Fruit fly (Drosophila melanogaster): ENCODE measurements around the gene CG9547.

The CG9547 gene

DNA sequence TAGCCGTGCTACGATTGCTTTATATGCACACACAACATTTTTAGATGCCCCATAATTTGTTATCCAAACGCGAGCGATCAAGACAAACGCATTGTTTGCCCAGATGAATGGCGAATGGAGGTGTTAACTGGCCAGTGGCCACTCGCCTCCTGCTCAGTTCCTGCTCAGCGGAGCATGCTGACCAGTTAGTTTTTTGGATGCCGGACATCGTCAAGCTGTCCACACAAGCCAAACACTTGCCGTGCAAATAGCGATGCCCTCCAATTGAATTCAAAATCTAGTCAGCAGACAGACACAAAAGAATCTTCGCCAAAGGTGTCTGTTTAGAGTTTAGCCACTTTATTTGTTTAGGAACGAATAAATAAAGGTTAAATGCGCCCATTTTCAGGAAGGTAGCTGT is 32.1 kb downstream of the CG9547 start (continued):
- TF ChIP-seq gro (GFP tag; optimal IDR thresholded peaks at IDR 0.05), result no peak
- no peak for TF ChIP-seq CG11723 (GFP tag; optimal IDR thresholded peaks at IDR 0.05)
- TF ChIP-seq CG31441 (GFP tag; IDR thresholded peaks at IDR 0.05), result no peak
- no peak for TF ChIP-seq CG6254 (GFP tag; optimal IDR thresholded peaks at IDR 0.05)
- no peak for TF ChIP-seq Dfd (GFP tag; optimal IDR thresholded peaks at IDR 0.05)
- TF ChIP-seq chm (GFP tag; IDR thresholded peaks at IDR 0.05), result no peak
- TF ChIP-seq CG2712 (tag; optimal IDR thresholded peaks at IDR 0.05), result no peak
- TF ChIP-seq pros (GFP tag; optimal IDR thresholded peaks at IDR 0.05), result no peak
- no peak for TF ChIP-seq CG30020 (tag; optimal IDR thresholded peaks at IDR 0.05)
- no peak for TF ChIP-seq CG18764 (GFP tag; optimal IDR thresholded peaks at IDR 0.05)
- peak; percentile 26 for TF ChIP-seq bab2 (GFP tag; optimal IDR thresholded peaks at IDR 0.05)
- TF ChIP-seq ham (GFP tag; IDR thresholded peaks at IDR 0.05), result no peak
- peak; percentile 2 for TF ChIP-seq Side (GFP tag; optimal IDR thresholded peaks at IDR 0.05)
- no peak for TF ChIP-seq abd-A (tag; optimal IDR thresholded peaks at IDR 0.05)
- TF ChIP-seq otp (GFP tag; IDR thresholded peaks at IDR 0.05), result peak; percentile 76
- no peak for TF ChIP-seq p53 (GFP tag; optimal IDR thresholded peaks at IDR 0.05)
- no peak for TF ChIP-seq CG12942 (GFP tag; optimal IDR thresholded peaks at IDR 0.05)
- TF ChIP-seq caup (GFP tag; optimal IDR thresholded peaks at IDR 0.05; ENCODE audit: severe bottlenecking), result no peak
- TF ChIP-seq NfI (GFP tag; optimal IDR thresholded peaks at IDR 0.05), result no peak
- TF ChIP-seq Xbp1 (GFP tag; optimal IDR thresholded peaks at IDR 0.05), result no peak
- no peak for TF ChIP-seq sd (tag; optimal IDR thresholded peaks at IDR 0.05)
- peak; percentile 38; the same call in 2 of the 3 replicates for TF ChIP-seq zfh1 (GFP tag; IDR thresholded peaks at IDR 0.05)
- TF ChIP-seq Dref (GFP tag; IDR thresholded peaks at IDR 0.05), result no peak
- TF ChIP-seq CG9727 (GFP tag; optimal IDR thresholded peaks at IDR 0.05), result peak; percentile 59
- no peak for TF ChIP-seq bbx (GFP tag; IDR thresholded peaks at IDR 0.05; ENCODE audit: partially characterized antibody)
- no peak for TF ChIP-seq NK7.1 (GFP tag; optimal IDR thresholded peaks at IDR 0.05)
- TF ChIP-seq exex (tag; optimal IDR thresholded peaks at IDR 0.05), result no peak
- no peak for TF ChIP-seq CG17186 (GFP tag; optimal IDR thresholded peaks at IDR 0.05)
- no peak for TF ChIP-seq CG8281 (tag; optimal IDR thresholded peaks at IDR 0.05)
- no peak for TF ChIP-seq CG6683 (GFP tag; optimal IDR thresholded peaks at IDR 0.05)
- TF ChIP-seq slp2 (GFP tag; optimal IDR thresholded peaks at IDR 0.05), result no peak
- no peak for TF ChIP-seq crp (GFP tag; optimal IDR thresholded peaks at IDR 0.05)
- TF ChIP-seq CG13296 (GFP tag; optimal IDR thresholded peaks at IDR 0.05), result peak; percentile 36
- TF ChIP-seq CG34422 (GFP tag; IDR thresholded peaks at IDR 0.05), result no peak
- no peak for TF ChIP-seq CG34224 (GFP tag; IDR thresholded peaks at IDR 0.05; ENCODE audit: partially characterized antibody)
- no peak for TF ChIP-seq CG14710 (tag; optimal IDR thresholded peaks at IDR 0.05)
- no peak for TF ChIP-seq CG12769 (tag; optimal IDR thresholded peaks at IDR 0.05)
- peak; percentile 10 for TF ChIP-seq odd (GFP tag; optimal IDR thresholded peaks at IDR 0.05)
- TF ChIP-seq Hand (GFP tag; optimal IDR thresholded peaks at IDR 0.05), result no peak
- TF ChIP-seq sens (GFP tag), result peak; percentile 74
- TF ChIP-seq amos (GFP tag; IDR thresholded peaks at IDR 0.05; ENCODE audit: partially characterized antibody), result no peak
- no peak for TF ChIP-seq CG8924 (tag; optimal IDR thresholded peaks at IDR 0.05)
- no peak for TF ChIP-seq GATAe (GFP tag; conservative IDR thresholded peaks at IDR 0.05)
- TF ChIP-seq CHES-1-like (GFP tag; optimal IDR thresholded peaks at IDR 0.05), result no peak
- TF ChIP-seq CG4707 (GFP tag; optimal IDR thresholded peaks at IDR 0.05), result no peak
- TF ChIP-seq Oli (tag; optimal IDR thresholded peaks at IDR 0.05), result no peak
- TF ChIP-seq btn (GFP tag; optimal IDR thresholded peaks at IDR 0.05), result no peak
- TF ChIP-seq E2f2 (GFP tag; IDR thresholded peaks at IDR 0.05), result no peak; the same call in 1 of the 2 replicates
- TF ChIP-seq CG13775 (GFP tag; optimal IDR thresholded peaks at IDR 0.05), result no peak
- TF ChIP-seq slou (GFP tag; optimal IDR thresholded peaks at IDR 0.05), result no peak
- TF ChIP-seq usp (GFP tag; optimal IDR thresholded peaks at IDR 0.05), result no peak

All from whole organism, embryonic.